Fruit fly (Drosophila melanogaster) whole organism, embryonic: ENCODE results near the gene gammaCOP.

Source experiments
- ATbp ChIP-seq: fragments of 200-800 bp; sonication (Bioruptor generic); optimal IDR thresholded peaks from 2 replicates; lab custom pipeline; 2017; ENCODE audit warnings: missing biosample characterization, mild to moderate bottlenecking, missing genetic modification characterization, missing genetic modification reagents
- Ada2b ChIP-seq: fragments of 200-800 bp; sonication (Bioruptor generic); IDR thresholded peaks from 2 replicates; pipeline ENCODE4 v1.3.6; 2022; ENCODE audit warnings: missing biosample characterization, missing genetic modification characterization
- Antp ChIP-seq: fragments of 200-800 bp; sonication (Bioruptor generic); optimal IDR thresholded peaks from 3 replicates; lab custom pipeline; 2016; ENCODE audit warnings: missing biosample characterization, missing genetic modification characterization
- Bgb ChIP-seq: fragments of 200-800 bp; sonication (Bioruptor generic); IDR thresholded peaks from 2 replicates; pipeline ENCODE4 v1.3.6; 2022; ENCODE audit warnings: missing biosample characterization, missing genetic modification characterization; ENCODE audit not compliant: partially characterized antibody
- CG10979 ChIP-seq: fragments of 200-800 bp; sonication (Bioruptor generic); optimal IDR thresholded peaks from 2 replicates; lab custom pipeline; 2018; ENCODE audit warnings: missing biosample characterization, mild to moderate bottlenecking, missing genetic modification characterization, moderate library complexity
- CG12104 ChIP-seq: fragments of 200-800 bp; sonication (Bioruptor generic); optimal IDR thresholded peaks from 3 replicates; lab custom pipeline; 2016; ENCODE audit warnings: missing biosample characterization, missing genetic modification characterization
- CG12391 ChIP-seq: fragments of 200-800 bp; sonication (Bioruptor generic); optimal IDR thresholded peaks from 3 replicates; lab custom pipeline; 2018; ENCODE audit warnings: missing biosample characterization, mild to moderate bottlenecking, missing genetic modification characterization, moderate library complexity
- CG14667 ChIP-seq: fragments of 200-800 bp; sonication (Bioruptor generic); IDR thresholded peaks from 2 replicates; pipeline ENCODE4 v1.3.6; 2022; ENCODE audit warnings: missing biosample characterization, missing genetic modification characterization
- CG14965 ChIP-seq: fragments of 200-800 bp; sonication (Bioruptor generic); optimal IDR thresholded peaks from 2 replicates; lab custom pipeline; 2016; ENCODE audit warnings: missing biosample characterization, missing genetic modification characterization, borderline replicate concordance
- CG17568 ChIP-seq: fragments of 200-800 bp; sonication (Bioruptor generic); optimal IDR thresholded peaks from 2 replicates; lab custom pipeline; 2018; ENCODE audit warnings: missing biosample characterization, mild to moderate bottlenecking, missing genetic modification characterization, moderate library complexity
- CG1792 ChIP-seq: fragments of 200-800 bp; sonication (Bioruptor generic); optimal IDR thresholded peaks from 2 replicates; lab custom pipeline; 2016; ENCODE audit warnings: missing biosample characterization, missing genetic modification characterization
- CG2202 ChIP-seq: fragments of 200-800 bp; sonication (Bioruptor generic); optimal IDR thresholded peaks from 2 replicates; lab custom pipeline; 2018; ENCODE audit warnings: missing biosample characterization, mild to moderate bottlenecking, missing genetic modification characterization
- CG2875 ChIP-seq: fragments of 200-800 bp; sonication (Bioruptor generic); optimal IDR thresholded peaks from 2 replicates; lab custom pipeline; 2017; ENCODE audit warnings: missing biosample characterization, mild to moderate bottlenecking, missing genetic modification characterization, missing genetic modification reagents
- CG32767 ChIP-seq: fragments of 200-800 bp; sonication (Bioruptor generic); IDR thresholded peaks from 2 replicates; pipeline ENCODE4 v1.3.6; 2022; ENCODE audit warnings: missing biosample characterization, missing genetic modification characterization
- CG4424 ChIP-seq: fragments of 200-800 bp; sonication (Bioruptor generic); optimal IDR thresholded peaks from 3 replicates; lab custom pipeline; 2016; ENCODE audit warnings: missing biosample characterization, missing genetic modification characterization
- CG4730 ChIP-seq: fragments of 200-800 bp; sonication (Bioruptor generic); IDR thresholded peaks from 2 replicates; pipeline ENCODE4 v1.3.6; 2022; ENCODE audit warnings: missing biosample characterization, missing genetic modification characterization
- CG6272 ChIP-seq: fragments of 200-800 bp; sonication (Bioruptor generic); IDR thresholded peaks from 2 replicates; pipeline ENCODE4 v1.3.6; 2022; ENCODE audit warnings: missing biosample characterization, missing genetic modification characterization
- CG7786 ChIP-seq: fragments of 200-800 bp; sonication (Bioruptor generic); optimal IDR thresholded peaks from 2 replicates; lab custom pipeline; 2016; ENCODE audit warnings: missing biosample characterization, missing genetic modification characterization
- CG7963 ChIP-seq: fragments of 200-800 bp; sonication (Bioruptor generic); IDR thresholded peaks from 3 replicates; pipeline ENCODE4 v1.3.6; 2022; ENCODE audit warnings: missing biosample characterization, missing genetic modification characterization; ENCODE audit not compliant: partially characterized antibody
- CrebB ChIP-seq: fragments of 200-800 bp; sonication (Bioruptor generic); optimal IDR thresholded peaks from 3 replicates; lab custom pipeline; 2018; ENCODE audit warnings: missing biosample characterization, mild to moderate bottlenecking, missing genetic modification characterization
- Dip3 ChIP-seq: fragments of 200-800 bp; sonication (Bioruptor generic); optimal IDR thresholded peaks from 3 replicates; lab custom pipeline; 2016; ENCODE audit warnings: missing biosample characterization, missing genetic modification characterization
- Ets65A ChIP-seq: fragments of 200-800 bp; sonication (Bioruptor generic); peaks from one replicate; lab custom pipeline; 2016; ENCODE audit warnings: missing biosample characterization, missing genetic modification characterization
- Ets97D ChIP-seq: fragments of 200-800 bp; sonication (Bioruptor generic); optimal IDR thresholded peaks from 3 replicates; lab custom pipeline; 2016; ENCODE audit warnings: missing biosample characterization, missing genetic modification characterization
- Gug ChIP-seq: fragments of 200-800 bp; sonication (Bioruptor generic); IDR thresholded peaks from 4 replicates; pipeline ENCODE4 v1.3.6; 2022; ENCODE audit warnings: missing biosample characterization, missing genetic modification characterization
- Lim3 ChIP-seq: fragments of 200-800 bp; sonication (Bioruptor generic); IDR thresholded peaks from 2 replicates; pipeline ENCODE4 v1.3.6; 2022; ENCODE audit warnings: missing biosample characterization, missing genetic modification characterization
- Lpt ChIP-seq: fragments of >200 bp; optimal IDR thresholded peaks from 2 replicates; lab custom pipeline; 2018; ENCODE audit warnings: missing biosample characterization, missing genetic modification characterization
- NC2α ChIP-seq: fragments of 200-800 bp; sonication (Bioruptor generic); optimal IDR thresholded peaks from 2 replicates; lab custom pipeline; 2016; ENCODE audit warnings: missing biosample characterization, missing genetic modification characterization
- PHDP ChIP-seq: fragments of 200-800 bp; sonication (Bioruptor generic); optimal IDR thresholded peaks from 3 replicates; lab custom pipeline; 2018; ENCODE audit warnings: missing biosample characterization, mild to moderate bottlenecking, missing genetic modification characterization, moderate library complexity
- Sox102F ChIP-seq: fragments of 200-800 bp; sonication (Bioruptor generic); optimal IDR thresholded peaks from 2 replicates; lab custom pipeline; 2018; ENCODE audit warnings: missing biosample characterization, mild to moderate bottlenecking, missing genetic modification characterization, moderate library complexity
- Sry-δ ChIP-seq: fragments of 200-800 bp; sonication (Bioruptor generic); optimal IDR thresholded peaks from 2 replicates; lab custom pipeline; 2016; ENCODE audit warnings: missing biosample characterization, missing genetic modification characterization
- Xrp1 ChIP-seq: fragments of 200-800 bp; sonication (Bioruptor generic); IDR thresholded peaks from 2 replicates; pipeline ENCODE4 v1.3.6; 2022; ENCODE audit warnings: missing biosample characterization, missing genetic modification characterization
- ase ChIP-seq: fragments of 200-800 bp; sonication (Bioruptor generic); IDR thresholded peaks from 3 replicates; pipeline ENCODE4 v1.3.6; 2022; ENCODE audit warnings: missing biosample characterization, missing genetic modification characterization
- br ChIP-seq: fragments of >200 bp; optimal IDR thresholded peaks from 2 replicates; lab custom pipeline; 2017
- crol ChIP-seq: fragments of 200-800 bp; sonication (Bioruptor generic); IDR thresholded peaks from 2 replicates; pipeline ENCODE4 v1.3.6; 2022; ENCODE audit warnings: missing biosample characterization, missing genetic modification characterization
- danr ChIP-seq: fragments of 200-800 bp; sonication (Bioruptor generic); IDR thresholded peaks from 2 replicates; pipeline ENCODE4 v1.3.6; 2022; ENCODE audit warnings: missing biosample characterization, missing genetic modification characterization
- emc ChIP-seq: fragments of 200-800 bp; sonication (Bioruptor generic); optimal IDR thresholded peaks from 2 replicates; lab custom pipeline; 2016; ENCODE audit warnings: missing biosample characterization, missing genetic modification characterization
- esg ChIP-seq: fragments of 200-800 bp; sonication (Bioruptor generic); conservative IDR thresholded peaks from 2 replicates; pipeline ENCODE4 v1.3.6; 2022; ENCODE audit warnings: missing biosample characterization, missing genetic modification characterization
- gce ChIP-seq: fragments of 200-800 bp; sonication (Bioruptor generic); IDR thresholded peaks from 3 replicates; pipeline ENCODE4 v1.3.6; 2022; ENCODE audit warnings: missing biosample characterization, missing genetic modification characterization
- gcm ChIP-seq: fragments of 200-800 bp; sonication (Bioruptor generic); optimal IDR thresholded peaks from 2 replicates; lab custom pipeline; 2019; ENCODE audit warnings: missing biosample characterization, mild to moderate bottlenecking, missing genetic modification characterization, moderate library complexity
- klu ChIP-seq: fragments of 200-800 bp; sonication (Bioruptor generic); IDR thresholded peaks from 2 replicates; pipeline ENCODE4 v1.3.6; 2022; ENCODE audit warnings: missing biosample characterization, missing genetic modification characterization
- lola ChIP-seq, 3 experiments: fragments of >200 bp in 2 of 3; fragments of 200-800 bp in 1 of 3; sonication (Bioruptor generic) in 1 of 3; optimal IDR thresholded peaks; 2 replicates each; lab custom pipeline; 2017 to 2019; ENCODE audit warnings: missing biosample characterization in 3 of 3, missing genetic modification characterization in 3 of 3, mild to moderate bottlenecking in 1 of 3, moderate library complexity in 1 of 3
- peb ChIP-seq: fragments of 200-800 bp; sonication (Bioruptor generic); IDR thresholded peaks from 2 replicates; pipeline ENCODE4 v1.3.6; 2022; ENCODE audit warnings: missing biosample characterization, missing genetic modification characterization
- pita ChIP-seq: fragments of 200-800 bp; sonication (Bioruptor generic); optimal IDR thresholded peaks from 2 replicates; lab custom pipeline; 2017; ENCODE audit warnings: missing biosample characterization, mild to moderate bottlenecking, missing genetic modification characterization
- prd ChIP-seq, 3 experiments: fragments of >200 bp in 2 of 3; fragments of 200-800 bp in 1 of 3; sonication (Bioruptor generic) in 1 of 3; optimal IDR thresholded peaks in 2 of 3; IDR thresholded peaks in 1 of 3; 2 replicates in 2 of 3; 3 replicates in 1 of 3; pipeline versions ENCODE4 v1.3.6 to Lab custom; 2017 to 2022; ENCODE audit warnings: missing biosample characterization in 1 of 3, missing genetic modification characterization in 1 of 3
- psq ChIP-seq: fragments of 200-800 bp; sonication (Bioruptor generic); optimal IDR thresholded peaks from 2 replicates; lab custom pipeline; 2017; ENCODE audit warnings: missing biosample characterization, missing genetic modification characterization
- sens-2 ChIP-seq: fragments of 200-800 bp; sonication (Bioruptor generic); IDR thresholded peaks from 2 replicates; pipeline ENCODE4 v1.3.6; 2022; ENCODE audit warnings: missing biosample characterization, missing genetic modification characterization
- sisA ChIP-seq: fragments of 200-800 bp; sonication (Bioruptor generic); IDR thresholded peaks from 2 replicates; pipeline ENCODE4 v1.3.6; 2022; ENCODE audit warnings: missing biosample characterization, missing genetic modification characterization
- trh ChIP-seq: fragments of 200-800 bp; sonication (Bioruptor generic); optimal IDR thresholded peaks from 2 replicates; lab custom pipeline; 2016; ENCODE audit warnings: missing biosample characterization, missing genetic modification characterization
- ttk ChIP-seq: fragments of 200-800 bp; sonication (Bioruptor generic); IDR thresholded peaks from 2 replicates; pipeline ENCODE4 v2.1.2; 2022; ENCODE audit warnings: missing biosample characterization, missing genetic modification characterization
- wor ChIP-seq: fragments of 200-800 bp; sonication (Bioruptor generic); IDR thresholded peaks from 2 replicates; pipeline ENCODE4 v1.3.6; 2022; ENCODE audit warnings: missing biosample characterization, missing genetic modification characterization
- zfh2 ChIP-seq: fragments of 200-800 bp; sonication (Bioruptor generic); optimal IDR thresholded peaks from 2 replicates; lab custom pipeline; 2016; ENCODE audit warnings: missing biosample characterization, missing genetic modification characterization

Gene gammaCOP

DNA sequence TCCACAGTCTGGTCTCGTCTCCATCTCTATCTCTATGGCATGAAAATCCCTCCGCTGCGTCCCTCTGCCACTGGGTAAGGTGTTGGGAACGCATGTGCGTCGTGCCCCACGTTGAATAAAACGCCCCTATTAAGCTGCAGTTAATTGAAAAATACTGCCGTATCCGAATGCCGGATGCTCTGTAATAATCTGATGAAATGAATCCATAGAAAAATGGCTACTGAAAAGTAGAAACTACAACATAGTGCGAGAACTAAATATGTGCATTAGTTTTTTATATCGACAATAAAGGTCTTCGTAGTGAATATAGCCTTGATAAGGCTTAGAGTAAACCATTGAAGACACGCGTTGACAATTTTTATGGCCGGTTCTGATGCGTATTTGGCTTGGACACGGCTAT lies 5.2 kb upstream of the gammaCOP start (continued):
- peak; percentile 49 for TF ChIP-seq peb
- TF ChIP-seq Sox102F (GFP tag; lab: Kevin White, UChicago), result peak; percentile 52
- no peak for TF ChIP-seq CrebB (tag; lab: Kevin White, UChicago)
- peak; percentile 40 for TF ChIP-seq CG2202 (tag; lab: Kevin White, UChicago)
- TF ChIP-seq zfh2 (GFP tag; lab: Kevin White, UChicago), result no peak
- TF ChIP-seq CG1792, result no peak
- TF ChIP-seq NC2α (GFP tag; lab: Kevin White, UChicago), result no peak
- peak; percentile 53 for TF ChIP-seq Ada2b
- TF ChIP-seq CG4424, result peak; percentile 14
- TF ChIP-seq CG6272 (GFP tag; lab: Robert Waterston, UW), result no peak
- TF ChIP-seq br (lab: Kevin White, UChicago), result no peak
- TF ChIP-seq Antp (GFP tag; lab: Kevin White, UChicago), result peak; percentile 36
- peak; percentile 55; the same call in 1 of the 2 replicates for TF ChIP-seq wor (GFP tag; lab: Robert Waterston, UW)
- peak; percentile 71; the same call in 1 of the 3 replicates for TF ChIP-seq gce (GFP tag; lab: Robert Waterston, UW)
- TF ChIP-seq sens-2 (GFP tag; lab: Robert Waterston, UW), result peak; percentile 63; the same call in 1 of the 2 replicates
- TF ChIP-seq Lim3, result no peak
- TF ChIP-seq ase (GFP tag; lab: Robert Waterston, UW), result peak; percentile 48; the same call in 1 of the 3 replicates
- no peak for TF ChIP-seq Sry-δ (GFP tag; lab: Kevin White, UChicago)
- peak; percentile 71 for TF ChIP-seq CG10979 (tag; lab: Kevin White, UChicago)
- TF ChIP-seq CG4730, result peak; percentile 53
- peak; percentile 23; the same call in 1 of the 4 replicates for TF ChIP-seq Gug (GFP tag; lab: Robert Waterston, UW)
- TF ChIP-seq CG7786, result peak; percentile 14
- no peak for TF ChIP-seq CG17568 (GFP tag; lab: Kevin White, UChicago)
- TF ChIP-seq CG7963, result no peak
- peak; percentile 13 for TF ChIP-seq ATbp (GFP tag; lab: Kevin White, UChicago)
- TF ChIP-seq psq (GFP tag; lab: Kevin White, UChicago), result no peak
- TF ChIP-seq Dip3 (GFP tag; lab: Kevin White, UChicago), result no peak
- peak; percentile 53 for TF ChIP-seq crol (GFP tag; lab: Robert Waterston, UW)
- peak in 1 of 3 experiments; percentile 65 for TF ChIP-seq lola (GFP tag; optimal IDR thresholded peaks at IDR 0.05; lab: Kevin White, UChicago)
- TF ChIP-seq Bgb (GFP tag; lab: Robert Waterston, UW), result no peak
- TF ChIP-seq CG14965 (GFP tag; lab: Kevin White, UChicago), result no peak
- TF ChIP-seq PHDP (tag; lab: Kevin White, UChicago), result peak; percentile 21
- TF ChIP-seq Xrp1 (GFP tag; lab: Robert Waterston, UW), result peak; percentile 84
- TF ChIP-seq CG12391 (tag; lab: Kevin White, UChicago), result peak; percentile 53
- TF ChIP-seq prd (optimal IDR thresholded peaks at IDR 0.05; lab: Kevin White, UChicago), result no peak
- TF ChIP-seq prd (GFP tag; IDR thresholded peaks at IDR 0.05; lab: Robert Waterston, UW), result peak; percentile 76; the same call in 1 of the 3 replicates
- TF ChIP-seq gcm (GFP tag; lab: Kevin White, UChicago), result peak; percentile 43
- peak; percentile 51; the same call in 1 of the 2 replicates for TF ChIP-seq CG32767
- no peak for TF ChIP-seq pita (GFP tag; lab: Kevin White, UChicago)
- peak; percentile 20 for TF ChIP-seq Ets97D
- peak; percentile 63 for TF ChIP-seq CG14667 (GFP tag; lab: Robert Waterston, UW)
- peak; percentile 50 for TF ChIP-seq esg (GFP tag; lab: Robert Waterston, UW)
- peak; percentile 40 for TF ChIP-seq CG2875 (GFP tag; lab: Kevin White, UChicago)
- no peak for TF ChIP-seq emc (GFP tag; lab: Kevin White, UChicago)
- peak; percentile 50; the same call in 1 of the 2 replicates for TF ChIP-seq danr (GFP tag; lab: Robert Waterston, UW)
- TF ChIP-seq trh, result no peak
- TF ChIP-seq klu, result no peak
- TF ChIP-seq ttk (GFP tag; lab: Robert Waterston, UW), result peak; percentile 56; the same call in 1 of the 2 replicates
- TF ChIP-seq CG12104 (GFP tag; lab: Kevin White, UChicago), result no peak
- no peak for TF ChIP-seq Lpt (GFP tag; lab: Kevin White, UChicago)
- TF ChIP-seq Ets65A (GFP tag; lab: Kevin White, UChicago), result peak; percentile 9
- TF ChIP-seq sisA, result peak; percentile 75
